Worm (Caenorhabditis elegans): ENCODE data around the gene bath-44.

ce11 chrII:7420796-7421386 lies 26.1 kb downstream of the bath-44 start:
- TF ChIP-seq nhr-28 (tag; optimal IDR thresholded peaks at IDR 0.05): no peak
- no peak for TF ChIP-seq lin-13 (tag; optimal IDR thresholded peaks at IDR 0.05)
- TF ChIP-seq nhr-2 (tag; optimal IDR thresholded peaks at IDR 0.05): no peak
- TF ChIP-seq pha-4 (tag; optimal IDR thresholded peaks at IDR 0.05): no peak
- TF ChIP-seq ham-2 (GFP tag; optimal IDR thresholded peaks at IDR 0.05): no peak
- TF ChIP-seq ztf-11 (tag; optimal IDR thresholded peaks at IDR 0.05): no peak
- TF ChIP-seq unc-62 (GFP tag; optimal IDR thresholded peaks at IDR 0.05): no peak
- TF ChIP-seq snpc-4 (tag; optimal IDR thresholded peaks at IDR 0.05): no peak
- no peak for TF ChIP-seq nhr-237 (tag; optimal IDR thresholded peaks at IDR 0.05)
- no peak for TF ChIP-seq blmp-1 (tag; optimal IDR thresholded peaks at IDR 0.05)
- no peak for TF ChIP-seq drap-1 (GFP tag; optimal IDR thresholded peaks at IDR 0.05)

Measured in whole organism, mixed stage, embryonic.